Worm (Caenorhabditis elegans) whole organism, late embryonic: ENCODE measurements around the gene idpb-3.

ENCODE experiments used
- F13H6.1 ChIP-seq: sonication (generic microtip); optimal IDR thresholded peaks from 2 replicates; lab custom pipeline; 2016; ENCODE audit warnings: missing genetic modification characterization, missing compliant biosample characterization
- ama-1 ChIP-seq: fragments of 150-350 bp; optimal IDR thresholded peaks from 2 replicates; lab custom pipeline; 2014
- ceh-2 ChIP-seq: sonication (generic microtip); optimal IDR thresholded peaks from 2 replicates; lab custom pipeline; 2016; ENCODE audit warnings: missing genotype, missing genetic modification characterization, missing compliant biosample characterization
- ceh-31 ChIP-seq: sonication (generic microtip); optimal IDR thresholded peaks from 2 replicates; lab custom pipeline; 2016; ENCODE audit warnings: missing genetic modification characterization, missing compliant biosample characterization
- ceh-6 ChIP-seq: fragments of 200-800 bp; sonication (Bioruptor generic); optimal IDR thresholded peaks from 2 replicates; lab custom pipeline; 2018; ENCODE audit warnings: mild to moderate bottlenecking, missing genetic modification characterization, missing compliant biosample characterization
- nfya-1 ChIP-seq: sonication (generic microtip); optimal IDR thresholded peaks from 2 replicates; lab custom pipeline; 2017; ENCODE audit warnings: missing genetic modification characterization, mild to moderate bottlenecking, missing compliant biosample characterization, antibody characterized with exemption, moderate library complexity
- nhr-11 ChIP-seq: fragments of 150-350 bp; optimal IDR thresholded peaks from 2 replicates; lab custom pipeline; 2014; ENCODE audit warnings: missing biosample characterization, missing genetic modification characterization
- pha-4 ChIP-seq: fragments of 150-350 bp; optimal IDR thresholded peaks from 2 replicates; lab custom pipeline; 2018; ENCODE audit warnings: missing biosample characterization, missing genetic modification reagents, missing genetic modification characterization
- sdc-2 ChIP-seq: sonication (generic microtip); optimal IDR thresholded peaks from 2 replicates; lab custom pipeline; 2016; ENCODE audit warnings: missing genotype, missing genetic modification characterization, missing compliant biosample characterization

- TF ChIP-seq ceh-2 (no peak), nhr-11 (no peak), ceh-6 (GFP tag; lab: Kevin White, UChicago) (no peak), pha-4 (tag; lab: Kevin White, UChicago) (no peak), F13H6.1 (no peak), ama-1 (lab: Kevin White, UChicago) (no peak), nfya-1 (tag; lab: Kevin White, UChicago) (no peak), ceh-31 (tag; lab: Kevin White, UChicago) (no peak), sdc-2 (tag; lab: Kevin White, UChicago) (no peak)
Measured at ce11 chrII:5060719-5061118, 40.9 kb downstream of the idpb-3 start, which contains the start of gene pho-12.
